Worm (Caenorhabditis elegans) whole organism, young adult: ENCODE results near the gene pro-1.

ENCODE experiments used
- C06A6.2 ChIP-seq: fragments of 200-800 bp; sonication (Bioruptor generic); conservative IDR thresholded peaks from 2 replicates; pipeline ENCODE4 v1.3.6; 2022; ENCODE audit warnings: missing genetic modification characterization, missing compliant biosample characterization
- D2030.7 ChIP-seq: fragments of 200-800 bp; sonication (Bioruptor generic); IDR thresholded peaks from 2 replicates; pipeline ENCODE4 v1.3.6; 2022; ENCODE audit warnings: missing genetic modification reagents, missing genetic modification characterization, missing compliant biosample characterization
- F33H1.4 ChIP-seq: fragments of 200-800 bp; sonication (Bioruptor generic); IDR thresholded peaks from 2 replicates; pipeline ENCODE4 v1.3.6; 2022; ENCODE audit warnings: missing genetic modification reagents, missing genetic modification characterization, missing compliant biosample characterization
- F37B4.10 ChIP-seq: fragments of 200-800 bp; sonication (Bioruptor generic); IDR thresholded peaks from 2 replicates; pipeline ENCODE4 v1.3.6; 2022; ENCODE audit warnings: missing genetic modification characterization, missing compliant biosample characterization
- F55B11.4 ChIP-seq: sonication (generic microtip); optimal IDR thresholded peaks from 2 replicates; lab custom pipeline; 2016; ENCODE audit warnings: missing compliant biosample characterization, missing genetic modification characterization, borderline replicate concordance; ENCODE audit not compliant: insufficient read depth
- F57C9.4 ChIP-seq: sonication (generic microtip); optimal IDR thresholded peaks from 2 replicates; lab custom pipeline; 2017; ENCODE audit warnings: mild to moderate bottlenecking, missing genetic modification characterization, missing compliant biosample characterization
- K12H6.12 ChIP-seq: fragments of 200-800 bp; sonication (Bioruptor generic); optimal IDR thresholded peaks from 2 replicates; lab custom pipeline; 2018; ENCODE audit warnings: mild to moderate bottlenecking, missing genetic modification characterization, missing compliant biosample characterization
- Y67H2A.10 ChIP-seq: fragments of 200-800 bp; sonication (Bioruptor generic); conservative IDR thresholded peaks from 2 replicates; pipeline ENCODE4 v1.3.6; 2022; ENCODE audit warnings: missing genetic modification reagents, missing genetic modification characterization, missing compliant biosample characterization
- akir-1 ChIP-seq: fragments of 200-800 bp; sonication (Bioruptor generic); optimal IDR thresholded peaks from 2 replicates; lab custom pipeline; 2018; ENCODE audit warnings: mild to moderate bottlenecking, missing genetic modification characterization, moderate library complexity, missing compliant biosample characterization
- athp-1 ChIP-seq: sonication (generic microtip); optimal IDR thresholded peaks from 2 replicates; lab custom pipeline; 2017; ENCODE audit warnings: mild to moderate bottlenecking, missing genetic modification characterization, missing compliant biosample characterization
- ccch-3 ChIP-seq: fragments of 200-800 bp; sonication (Bioruptor generic); optimal IDR thresholded peaks from 2 replicates; lab custom pipeline; 2018; ENCODE audit warnings: mild to moderate bottlenecking, missing genetic modification characterization, missing compliant biosample characterization
- ceh-100 ChIP-seq: fragments of 200-800 bp; sonication (Bioruptor generic); IDR thresholded peaks from 2 replicates; pipeline ENCODE4 v1.3.6; 2022; ENCODE audit warnings: missing genetic modification reagents, missing genetic modification characterization, missing compliant biosample characterization
- chd-7 ChIP-seq: sonication (generic microtip); optimal IDR thresholded peaks from 2 replicates; lab custom pipeline; 2016; ENCODE audit warnings: mild to moderate bottlenecking, missing genetic modification characterization, moderate library complexity, missing compliant biosample characterization
- dpff-1 ChIP-seq: sonication (generic microtip); optimal IDR thresholded peaks from 2 replicates; lab custom pipeline; 2017; ENCODE audit warnings: mild to moderate bottlenecking, missing genetic modification characterization, missing compliant biosample characterization
- egl-18 ChIP-seq: fragments of 200-800 bp; sonication (Bioruptor generic); IDR thresholded peaks from 2 replicates; pipeline ENCODE4 v1.3.6; 2022; ENCODE audit warnings: missing genetic modification reagents, missing genetic modification characterization, missing compliant biosample characterization
- egl-44 ChIP-seq: fragments of 200-800 bp; sonication (Bioruptor generic); IDR thresholded peaks from 2 replicates; pipeline ENCODE4 v1.3.6; 2022; ENCODE audit warnings: missing genetic modification reagents, missing genetic modification characterization, missing compliant biosample characterization
- ekl-4 ChIP-seq: fragments of 200-800 bp; sonication (Bioruptor generic); IDR thresholded peaks from 2 replicates; pipeline ENCODE4 v1.3.6; 2022; ENCODE audit warnings: missing genetic modification reagents, missing genetic modification characterization, missing compliant biosample characterization
- fkh-3 ChIP-seq: sonication (generic microtip); optimal IDR thresholded peaks from 2 replicates; lab custom pipeline; 2016; ENCODE audit warnings: mild to moderate bottlenecking, missing genetic modification characterization, missing compliant biosample characterization
- hmg-1.2 ChIP-seq: fragments of 200-800 bp; sonication (Bioruptor generic); IDR thresholded peaks from 2 replicates; pipeline ENCODE4 v1.3.6; 2022; ENCODE audit warnings: missing genetic modification reagents, missing genetic modification characterization, missing compliant biosample characterization
- hsf-1 ChIP-seq: fragments of 200-800 bp; sonication (Bioruptor generic); IDR thresholded peaks from 2 replicates; pipeline ENCODE4 v1.3.6; 2022; ENCODE audit warnings: missing genetic modification reagents, missing genetic modification characterization, missing compliant biosample characterization
- lsl-1 ChIP-seq: fragments of 200-800 bp; sonication (Bioruptor generic); optimal IDR thresholded peaks from 2 replicates; lab custom pipeline; 2018; ENCODE audit warnings: mild to moderate bottlenecking, missing genetic modification characterization, moderate library complexity, missing compliant biosample characterization
- madf-3 ChIP-seq: fragments of 200-800 bp; sonication (Bioruptor generic); IDR thresholded peaks from 2 replicates; pipeline ENCODE4 v1.3.6; 2022; ENCODE audit warnings: missing genetic modification reagents, missing genetic modification characterization, missing compliant biosample characterization
- madf-6 ChIP-seq: fragments of 200-800 bp; sonication (Bioruptor generic); IDR thresholded peaks from 2 replicates; pipeline ENCODE4 v1.3.6; 2022; ENCODE audit warnings: missing genetic modification reagents, missing genetic modification characterization, missing compliant biosample characterization
- mcd-1 ChIP-seq: fragments of 200-800 bp; sonication (Bioruptor generic); IDR thresholded peaks from 2 replicates; pipeline ENCODE4 v1.3.6; 2022; ENCODE audit warnings: missing genetic modification reagents, missing genetic modification characterization, missing compliant biosample characterization
- mxl-1 ChIP-seq: sonication (generic microtip); optimal IDR thresholded peaks from 2 replicates; lab custom pipeline; 2016; ENCODE audit warnings: missing genetic modification characterization, missing compliant biosample characterization
- nhr-179 ChIP-seq: sonication (generic microtip); optimal IDR thresholded peaks from 2 replicates; lab custom pipeline; 2016; ENCODE audit warnings: mild to moderate bottlenecking, missing genetic modification characterization, missing compliant biosample characterization
- nhr-80 ChIP-seq: sonication (generic microtip); optimal IDR thresholded peaks from 2 replicates; lab custom pipeline; 2016; ENCODE audit warnings: missing genetic modification characterization, missing compliant biosample characterization
- nhr-90 ChIP-seq: sonication (generic microtip); optimal IDR thresholded peaks from 2 replicates; lab custom pipeline; 2016; ENCODE audit warnings: missing genotype, mild to moderate bottlenecking, missing genetic modification characterization, missing compliant biosample characterization
- pha-4 ChIP-seq: fragments of 150-350 bp; sonication (generic microtip); optimal IDR thresholded peaks from 2 replicates; lab custom pipeline; 2014; ENCODE audit warnings: missing biosample characterization, missing genetic modification reagents, missing genetic modification characterization
- sdz-38 ChIP-seq: sonication (generic microtip); optimal IDR thresholded peaks from 2 replicates; lab custom pipeline; 2016; ENCODE audit warnings: missing genotype, missing genetic modification characterization, missing compliant biosample characterization
- snpc-3.4 ChIP-seq: sonication (generic microtip); optimal IDR thresholded peaks from 2 replicates; lab custom pipeline; 2017; ENCODE audit warnings: missing genetic modification characterization, mild to moderate bottlenecking, missing compliant biosample characterization, antibody characterized with exemption, moderate library complexity, missing genotype, missing genetic modification reagents
- somi-1 ChIP-seq: fragments of 200-800 bp; sonication (Bioruptor generic); optimal IDR thresholded peaks from 2 replicates; lab custom pipeline; 2018; ENCODE audit warnings: mild to moderate bottlenecking, missing genetic modification characterization, missing compliant biosample characterization
- sptf-2 ChIP-seq: fragments of 200-800 bp; sonication (Bioruptor generic); optimal IDR thresholded peaks from 2 replicates; lab custom pipeline; 2018; ENCODE audit warnings: mild to moderate bottlenecking, missing genetic modification characterization, missing compliant biosample characterization
- ztf-25 ChIP-seq: fragments of 200-800 bp; sonication (Bioruptor generic); IDR thresholded peaks from 2 replicates; pipeline ENCODE4 v1.3.6; 2022; ENCODE audit warnings: missing genetic modification reagents, missing genetic modification characterization, missing compliant biosample characterization
- ztf-28 ChIP-seq: fragments of 200-800 bp; sonication (Bioruptor generic); IDR thresholded peaks from 2 replicates; pipeline ENCODE4 v1.3.6; 2022; ENCODE audit warnings: missing genetic modification reagents, missing genetic modification characterization, missing compliant biosample characterization
- ztf-6 ChIP-seq: fragments of 200-800 bp; sonication (Bioruptor generic); IDR thresholded peaks from 2 replicates; pipeline ENCODE4 v1.3.6; 2022; ENCODE audit warnings: missing genetic modification reagents, missing genetic modification characterization, missing compliant biosample characterization

The pro-1 gene

DNA sequence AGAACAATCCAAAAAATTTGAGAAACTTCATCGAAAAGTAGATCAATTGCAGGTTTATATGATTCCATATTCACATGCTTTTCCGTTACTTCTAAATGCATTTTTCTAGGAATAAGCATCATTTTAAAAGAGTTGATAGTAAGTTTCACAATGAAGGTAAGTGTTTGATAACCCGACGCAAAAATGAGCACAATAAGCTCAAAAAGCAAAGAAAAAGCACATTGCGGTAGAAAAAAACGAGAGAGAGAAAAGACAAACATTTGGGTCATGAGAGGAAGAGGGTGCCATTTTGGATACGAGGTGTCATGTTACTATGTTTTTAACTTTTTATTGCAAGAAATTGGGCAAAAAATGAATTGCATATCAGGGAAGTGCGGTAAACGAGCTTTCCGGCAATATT, 17.4 kb downstream of the pro-1 start, which contains the start of gene F59B10.6:
Gene F59B10.6, minus strand, starts transcription at position 101 of the 400 bp plus-strand sequence.
- TF ChIP-seq madf-6 (GFP tag; lab: Robert Waterston, UW) (no peak), sdz-38 (tag; lab: Kevin White, UChicago) (no peak), madf-3 (GFP tag; lab: Robert Waterston, UW) (no peak), athp-1 (tag; lab: Kevin White, UChicago) (no peak), lsl-1 (no peak), F37B4.10 (no peak), snpc-3.4 (tag; lab: Kevin White, UChicago) (no peak), hsf-1 (GFP tag; lab: Robert Waterston, UW) (no peak), F57C9.4 (tag; lab: Kevin White, UChicago) (no peak), pha-4 (tag; lab: Kevin White, UChicago) (no peak), nhr-179 (tag; lab: Kevin White, UChicago) (no peak), ztf-25 (no peak), ekl-4 (GFP tag; lab: Robert Waterston, UW) (no peak)

DNA sequence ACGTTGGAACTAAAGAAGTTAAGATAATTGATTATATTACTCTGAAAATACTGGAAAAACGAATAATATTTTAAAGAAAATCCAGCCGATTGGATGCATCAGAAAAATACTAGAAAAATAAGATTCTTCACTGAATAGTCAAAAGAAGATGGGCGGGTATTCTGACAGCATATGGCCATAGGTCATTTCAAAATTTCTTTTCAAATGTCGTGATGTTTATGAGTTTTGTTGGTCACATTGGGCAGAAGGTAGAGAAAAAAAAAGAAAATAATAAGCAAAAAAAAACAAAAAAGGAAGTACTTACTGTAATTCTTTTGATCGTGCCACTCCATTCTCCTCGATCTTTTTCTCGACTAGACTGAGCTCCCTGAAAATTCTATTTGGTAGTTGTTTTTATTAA, 18.2 kb downstream of the pro-1 start, which contains the start of gene F59B10.5:
Gene F59B10.5, minus strand, starts transcription at position 101 of the 400 bp plus-strand sequence.
- TF ChIP-seq fkh-3 (tag; lab: Kevin White, UChicago) = no peak
- no peak for TF ChIP-seq mxl-1 (tag; lab: Kevin White, UChicago)
- TF ChIP-seq somi-1 (GFP tag; lab: Kevin White, UChicago) = no peak
- no peak for TF ChIP-seq F55B11.4
- TF ChIP-seq ekl-4 (GFP tag; lab: Robert Waterston, UW) = no peak
- no peak for TF ChIP-seq Y67H2A.10 (GFP tag; lab: Robert Waterston, UW)
- no peak for TF ChIP-seq ccch-3 (GFP tag; lab: Kevin White, UChicago)
- TF ChIP-seq egl-44 (GFP tag; lab: Robert Waterston, UW) = no peak
- no peak for TF ChIP-seq egl-18 (GFP tag; lab: Robert Waterston, UW)
- TF ChIP-seq nhr-179 (tag; lab: Kevin White, UChicago) = no peak
- no peak for TF ChIP-seq mcd-1
- TF ChIP-seq, all 124 proteins: peak for 0

- TF ChIP-seq C06A6.2 (GFP tag; lab: Robert Waterston, UW) (no peak), ztf-6 (GFP tag; lab: Robert Waterston, UW) (no peak), Y67H2A.10 (GFP tag; lab: Robert Waterston, UW) (no peak), akir-1 (no peak), dpff-1 (tag; lab: Kevin White, UChicago) (no peak), nhr-80 (tag; lab: Kevin White, UChicago) (no peak), K12H6.12 (tag; lab: Kevin White, UChicago) (no peak), D2030.7 (no peak), ceh-100 (GFP tag; lab: Robert Waterston, UW) (no peak), F33H1.4 (GFP tag; lab: Robert Waterston, UW) (no peak), nhr-90 (no peak), chd-7 (tag; lab: Kevin White, UChicago) (no peak), sptf-2 (GFP tag; lab: Kevin White, UChicago) (no peak), hmg-1.2 (GFP tag; lab: Robert Waterston, UW) (no peak), ztf-28 (GFP tag; lab: Robert Waterston, UW) (no peak)
Measured at ce11 chrII:10523031-10523430, 18.8 kb downstream of the pro-1 start.
